Worm (Caenorhabditis elegans): Measurements from ENCODE around the gene daf-19.

The daf-19 gene

ce11 chrII:10194605-10195004, 25.5 kb upstream of the daf-19 start, which contains the start of gene srb-6:
Gene srb-6 (plus strand): TSS chrII:10194905.
- TF ChIP-seq fos-1 (tag; optimal IDR thresholded peaks at IDR 0.05) = no peak
- TF ChIP-seq xbp-1 (tag; optimal IDR thresholded peaks at IDR 0.05) = no peak
- TF ChIP-seq nhr-237 (tag; optimal IDR thresholded peaks at IDR 0.05) = no peak
- no peak for TF ChIP-seq nhr-77 (tag; optimal IDR thresholded peaks at IDR 0.05)
- no peak for TF ChIP-seq nhr-12 (tag; optimal IDR thresholded peaks at IDR 0.05)
- TF ChIP-seq tbx-2 (tag; optimal IDR thresholded peaks at IDR 0.05) = no peak
- no peak for TF ChIP-seq nhr-28 (tag; optimal IDR thresholded peaks at IDR 0.05)
- TF ChIP-seq fkh-10 (GFP tag; optimal IDR thresholded peaks at IDR 0.05) = no peak
- no peak for TF ChIP-seq isw-1 (GFP tag; IDR thresholded peaks at IDR 0.05)
- no peak for TF ChIP-seq C04F5.9 (tag; optimal IDR thresholded peaks at IDR 0.05)
- TF ChIP-seq egl-27 (tag; optimal IDR thresholded peaks at IDR 0.05) = no peak
- no peak for TF ChIP-seq C16A3.4 (tag; optimal IDR thresholded peaks at IDR 0.05)
- TF ChIP-seq lir-3 (tag; optimal IDR thresholded peaks at IDR 0.05; ENCODE audit: poor library complexity) = no peak
- no peak for TF ChIP-seq unc-30 (tag; optimal IDR thresholded peaks at IDR 0.05)

- TF ChIP-seq vab-15 (tag; optimal IDR thresholded peaks at IDR 0.05) = no peak
- no peak for TF ChIP-seq unc-30 (tag; optimal IDR thresholded peaks at IDR 0.05)
- no peak for TF ChIP-seq mep-1 (tag; optimal IDR thresholded peaks at IDR 0.05)
- no peak for TF ChIP-seq nhr-47 (tag; optimal IDR thresholded peaks at IDR 0.05)
- TF ChIP-seq lsy-2 (tag; optimal IDR thresholded peaks at IDR 0.05) = no peak
- no peak for TF ChIP-seq irx-1 (tag; optimal IDR thresholded peaks at IDR 0.05)
- no peak for TF ChIP-seq unc-62 (GFP tag; optimal IDR thresholded peaks at IDR 0.05)
- TF ChIP-seq ztf-11 (tag; optimal IDR thresholded peaks at IDR 0.05) = no peak
- TF ChIP-seq nhr-77 (tag; optimal IDR thresholded peaks at IDR 0.05) = no peak
- no peak for TF ChIP-seq Y116A8C.19 (tag; optimal IDR thresholded peaks at IDR 0.05; ENCODE audit: borderline replicate concordance)
- TF ChIP-seq unc-86 (tag; optimal IDR thresholded peaks at IDR 0.05) = no peak
- no peak for TF ChIP-seq fos-1 (tag; optimal IDR thresholded peaks at IDR 0.05)
- no peak for TF ChIP-seq zip-4 (GFP tag; optimal IDR thresholded peaks at IDR 0.05)
- no peak for TF ChIP-seq unc-130 (tag; optimal IDR thresholded peaks at IDR 0.05)
- no peak for TF ChIP-seq egl-13 (tag; optimal IDR thresholded peaks at IDR 0.05)
- no peak for TF ChIP-seq ceh-90 (tag; optimal IDR thresholded peaks at IDR 0.05)
- TF ChIP-seq ets-5 (GFP tag; IDR thresholded peaks at IDR 0.05) = no peak
These were observed 23.1 kb upstream of the daf-19 start, which contains the start of gene R05H5.7 for ce11 chrII:10192207-10192606. Gene R05H5.7 (plus strand): TSS chrII:10192507.

ce11 chrII:10189369-10189768, 20.2 kb upstream of the daf-19 start, which contains the start of gene cdc-25.4:
Gene cdc-25.4 (minus strand): TSS chrII:10189469.
- no peak for TF ChIP-seq swsn-7 (tag; optimal IDR thresholded peaks at IDR 0.05)
- TF ChIP-seq alr-1 (tag; optimal IDR thresholded peaks at IDR 0.05; ENCODE audit: borderline replicate concordance) = no peak
- no peak for TF ChIP-seq blmp-1 (tag; optimal IDR thresholded peaks at IDR 0.05)
- no peak for TF ChIP-seq lin-15B (tag; optimal IDR thresholded peaks at IDR 0.05)
- TF ChIP-seq dsc-1 (tag; optimal IDR thresholded peaks at IDR 0.05) = no peak
- no peak for TF ChIP-seq unc-62 (GFP tag; optimal IDR thresholded peaks at IDR 0.05)
- no peak for TF ChIP-seq lir-3 (tag; optimal IDR thresholded peaks at IDR 0.05; ENCODE audit: poor library complexity)
- no peak for TF ChIP-seq nhr-85 (tag)
- TF ChIP-seq sox-4 (tag; optimal IDR thresholded peaks at IDR 0.05) = no peak
- no peak for TF ChIP-seq sup-37 (GFP tag; optimal IDR thresholded peaks at IDR 0.05)
- no peak for TF ChIP-seq zag-1 (tag; optimal IDR thresholded peaks at IDR 0.05)
- TF ChIP-seq skn-1 (tag; optimal IDR thresholded peaks at IDR 0.05) = no peak
- TF ChIP-seq pqm-1 (tag; optimal IDR thresholded peaks at IDR 0.05) = no peak
- TF ChIP-seq ceh-90 (tag; optimal IDR thresholded peaks at IDR 0.05) = no peak

ce11 chrII:10187808-10188207, 18.7 kb upstream of the daf-19 start, which contains the start of gene srd-2:
Gene srd-2 (minus strand): TSS chrII:10187908.
- TF ChIP-seq pax-3 (tag; optimal IDR thresholded peaks at IDR 0.05) (no peak), skn-1 (tag; optimal IDR thresholded peaks at IDR 0.05) (no peak), tlp-1 (tag; optimal IDR thresholded peaks at IDR 0.05) (no peak), mab-9 (GFP tag; IDR thresholded peaks at IDR 0.05) (no peak), mep-1 (tag; optimal IDR thresholded peaks at IDR 0.05) (no peak), nhr-90 (tag; optimal IDR thresholded peaks at IDR 0.05; ENCODE audit: poor library complexity) (no peak), lin-13 (GFP tag; optimal IDR thresholded peaks at IDR 0.05) (no peak)

Measured in whole organism, L1 larva.